Fruit fly (Drosophila melanogaster) ovary, adult (tissue): Measurements from ENCODE around the gene CG16749.

Experiments
- CG17801 ChIP-seq: fragments of 200-800 bp; optimal IDR thresholded peaks from 2 replicates; lab custom pipeline; 2019; ENCODE audit warnings: missing biosample characterization, mild to moderate bottlenecking, missing genetic modification characterization, moderate library complexity; ENCODE audit not compliant: partially characterized antibody

CG16749 gene

DNA sequence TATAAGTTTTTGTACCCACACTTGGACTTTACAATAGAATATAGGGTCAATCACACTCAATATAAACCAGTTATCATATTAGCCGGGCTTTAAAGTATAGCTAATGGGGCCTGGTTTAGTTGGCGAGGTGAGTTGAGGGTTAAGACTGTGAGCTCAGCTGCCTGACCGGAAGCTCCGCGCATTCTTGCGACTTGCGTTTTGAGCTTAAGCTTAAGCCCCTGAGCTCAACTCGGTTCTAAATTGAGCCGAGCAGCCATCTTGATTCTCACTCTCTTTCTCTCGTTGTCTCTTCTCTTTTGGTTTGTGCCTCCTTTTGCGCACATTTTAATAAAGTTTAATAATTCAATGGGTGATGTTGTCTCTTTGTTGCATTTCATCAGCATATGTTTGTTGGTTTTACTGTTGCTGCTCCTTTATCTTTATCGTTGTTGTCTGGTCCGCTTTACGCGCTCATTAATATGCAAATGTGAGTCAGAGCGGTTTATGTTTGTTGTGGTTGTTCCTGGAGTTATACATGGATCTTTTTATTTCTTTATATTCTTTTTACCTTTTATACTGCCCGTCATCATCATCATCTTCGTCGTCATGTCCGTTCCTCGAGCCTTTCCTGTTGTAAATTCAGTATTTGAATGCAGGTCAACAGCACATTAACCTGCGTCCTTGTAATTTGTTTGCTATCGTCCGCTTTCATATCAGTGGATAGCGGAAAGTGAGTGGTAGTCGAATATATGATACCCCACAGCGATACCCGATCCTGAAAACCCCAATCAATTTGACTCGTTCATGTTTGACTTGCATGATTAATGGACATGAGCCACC, 19.1 kb upstream of the CG16749 start:
- TF ChIP-seq CG17801, result no peak

DNA sequence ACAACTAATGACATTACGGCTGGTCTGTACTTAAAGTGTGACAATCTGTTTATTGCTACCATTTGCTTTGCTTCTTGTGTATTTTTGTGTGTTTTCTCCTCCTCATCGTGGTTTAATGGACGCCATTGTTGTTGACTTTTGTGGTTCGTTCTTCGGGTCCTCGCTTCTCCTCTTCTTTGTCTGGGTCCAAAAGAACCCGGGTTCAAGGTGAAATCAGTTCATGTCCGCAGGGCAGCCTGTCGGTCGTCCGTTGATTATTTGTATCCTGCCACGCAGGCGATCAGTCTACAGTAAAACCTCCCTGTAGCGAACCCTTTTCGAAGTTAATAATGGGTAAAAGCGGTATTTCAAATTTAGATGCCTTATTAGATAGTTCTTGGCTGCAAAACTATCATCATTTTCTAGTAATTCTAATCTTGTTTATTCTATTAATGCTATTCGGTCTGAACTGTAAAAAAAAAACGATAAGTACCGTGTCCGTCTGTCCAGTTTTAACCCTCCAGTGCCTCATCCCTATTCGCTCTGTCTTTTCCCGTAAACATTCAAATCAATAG, 17.7 kb upstream of the CG16749 start:
- no peak for TF ChIP-seq CG17801

DNA sequence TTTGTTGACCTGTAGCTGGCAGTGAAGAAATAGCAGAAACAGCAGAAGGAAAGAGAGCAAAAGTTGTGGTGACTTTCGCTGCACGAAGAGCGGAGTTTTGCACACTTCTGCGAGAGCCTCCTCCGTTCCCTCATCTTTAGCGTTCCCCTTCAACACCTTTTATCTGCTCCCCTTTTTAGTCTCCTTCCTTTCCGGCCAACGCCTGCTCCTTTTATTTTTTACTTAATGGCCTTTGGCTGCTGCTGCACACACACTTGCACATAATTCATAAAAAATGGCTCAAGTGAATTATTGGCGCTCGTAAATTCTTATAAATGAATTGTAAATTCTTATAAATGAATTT, 16.7 kb upstream of the CG16749 start:
- TF ChIP-seq CG17801, result no peak

DNA sequence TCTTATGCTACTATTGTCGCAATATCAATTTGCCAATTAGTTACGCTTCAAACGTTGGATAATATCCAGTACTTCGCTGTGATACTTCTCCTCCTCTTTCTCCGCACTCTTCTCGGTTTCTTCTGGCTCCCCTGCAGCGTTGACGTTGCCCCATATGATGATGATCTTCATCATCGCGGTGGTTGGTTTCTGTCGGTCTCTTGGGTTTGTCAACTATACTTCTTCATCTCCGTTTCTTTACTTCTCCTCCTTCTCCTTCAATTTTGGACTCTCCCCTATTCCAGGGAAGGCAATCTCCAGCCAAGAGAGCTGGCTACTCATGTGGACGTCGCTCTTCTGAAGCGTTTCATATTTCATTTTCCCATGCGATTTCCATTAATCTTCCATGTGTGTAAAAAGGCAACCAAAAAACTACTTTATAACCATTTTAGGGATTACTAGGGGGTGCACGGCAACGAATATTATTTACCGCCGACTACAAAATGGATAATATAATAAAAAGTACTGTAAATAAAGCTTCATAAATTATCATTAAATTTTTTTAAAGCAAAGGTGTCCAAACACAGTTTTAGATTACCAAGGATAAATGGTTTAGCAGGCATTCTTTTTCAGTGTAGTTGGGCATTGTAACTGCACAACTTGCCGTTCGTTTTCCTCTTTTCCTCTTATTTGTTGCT, 16.2 kb upstream of the CG16749 start:
- TF ChIP-seq CG17801, result peak; percentile 57

DNA sequence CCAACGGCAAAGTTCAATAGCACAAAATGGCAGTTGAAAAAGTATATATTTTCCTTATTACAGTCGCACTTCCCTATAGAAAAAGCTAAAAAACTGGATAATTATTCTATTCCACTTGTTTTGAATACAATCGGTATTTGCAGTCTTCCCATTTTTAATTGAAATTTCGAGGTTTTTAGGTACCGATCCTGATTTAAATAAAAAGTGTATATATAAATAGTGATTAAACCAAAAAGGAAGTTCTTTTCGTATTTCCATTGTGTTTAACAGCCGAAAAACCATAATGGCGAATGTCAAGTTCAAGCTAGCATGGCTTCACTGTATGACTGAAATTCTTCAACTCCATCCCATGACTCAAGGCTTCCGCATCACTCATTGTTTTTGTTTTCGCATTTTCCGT, 14.9 kb upstream of the CG16749 start:
- no peak for TF ChIP-seq CG17801

DNA sequence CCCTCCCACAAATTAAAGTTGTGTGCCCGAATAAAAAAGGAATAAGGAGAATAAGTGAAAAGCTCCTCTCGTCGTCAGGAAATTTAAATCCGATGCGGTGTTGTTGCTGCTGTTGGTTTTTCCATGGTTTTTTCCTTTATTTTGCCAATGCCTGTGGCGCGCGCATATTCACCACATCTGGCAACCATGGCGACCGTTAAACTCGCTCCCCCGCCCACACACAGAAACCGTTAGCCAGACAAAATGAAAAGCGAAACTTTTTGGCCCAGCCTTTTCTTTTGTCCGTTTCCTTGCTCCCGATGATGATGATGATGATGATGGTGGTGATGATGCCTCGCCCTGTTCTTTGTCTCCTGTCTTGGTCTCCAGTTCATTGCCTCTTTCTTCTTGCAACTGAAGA, 14.2 kb upstream of the CG16749 start:
- no peak for TF ChIP-seq CG17801

DNA sequence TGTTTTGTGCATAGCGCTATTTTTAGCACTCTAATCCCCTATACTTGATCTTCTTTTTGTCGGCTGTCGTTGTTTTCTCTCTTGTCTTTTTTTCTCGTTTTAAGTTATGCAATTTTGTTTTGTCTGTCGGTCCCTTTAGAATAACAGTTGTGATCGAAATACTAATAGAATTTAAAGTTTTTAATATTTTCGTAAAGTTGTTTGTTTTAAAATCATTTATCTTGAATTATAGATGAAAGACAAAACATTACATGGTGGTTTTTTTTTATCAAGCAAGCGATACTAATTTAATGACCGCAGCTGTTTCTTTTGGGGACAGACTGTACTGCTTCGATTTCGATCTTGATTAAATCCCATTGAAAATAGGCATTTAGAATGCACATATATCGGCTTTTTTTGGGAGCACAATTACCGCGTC, 13.1 kb upstream of the CG16749 start:
- no peak for TF ChIP-seq CG17801

DNA sequence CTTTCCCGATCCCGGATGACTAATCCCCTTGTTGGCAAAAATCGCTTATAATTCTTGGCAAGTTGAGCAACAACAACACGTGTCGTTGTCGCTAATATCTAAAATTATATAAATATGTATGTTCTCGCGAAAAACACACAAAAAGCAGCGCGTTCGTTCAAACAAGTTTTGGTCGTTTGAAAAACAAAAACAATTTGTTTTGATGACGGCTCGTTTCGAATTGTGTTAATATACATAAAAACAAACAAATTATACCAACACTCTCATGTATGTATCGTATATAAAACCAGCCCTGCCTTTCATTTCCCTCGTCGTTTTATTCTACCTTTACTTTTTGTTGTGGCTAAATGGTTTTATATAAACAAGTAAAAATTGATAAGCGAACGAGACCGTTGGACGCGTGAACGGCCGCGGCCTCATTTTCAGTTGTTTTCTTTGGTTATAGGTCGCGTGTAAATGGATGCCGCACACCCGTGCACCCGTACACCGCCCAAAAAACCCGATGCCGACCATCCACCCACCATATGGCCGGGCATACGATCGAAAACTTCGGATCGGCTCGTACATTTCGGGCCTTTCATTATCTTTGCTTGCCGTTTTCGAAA, 12.6 kb upstream of the CG16749 start:
- peak; percentile 46 for TF ChIP-seq CG17801

DNA sequence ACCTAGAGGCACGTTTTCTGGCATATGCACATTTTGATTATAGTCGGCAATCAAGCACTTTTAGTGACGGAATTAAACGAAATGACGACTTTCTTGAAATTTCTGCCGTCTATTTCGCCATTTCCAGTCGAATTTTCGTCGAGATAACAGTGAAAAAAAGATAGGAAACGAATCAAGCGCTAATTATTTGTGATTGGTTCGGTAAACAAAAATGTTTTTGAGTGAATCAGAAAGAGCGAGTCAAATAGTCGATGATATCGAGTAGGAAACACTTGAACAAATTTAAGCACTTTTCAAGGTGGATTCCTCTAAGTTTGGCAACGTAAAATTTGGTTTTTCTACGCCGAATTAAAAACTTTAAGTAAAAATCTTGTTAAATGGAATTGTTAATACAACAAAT, 12.0 kb upstream of the CG16749 start:
- peak; percentile 27 for TF ChIP-seq CG17801

DNA sequence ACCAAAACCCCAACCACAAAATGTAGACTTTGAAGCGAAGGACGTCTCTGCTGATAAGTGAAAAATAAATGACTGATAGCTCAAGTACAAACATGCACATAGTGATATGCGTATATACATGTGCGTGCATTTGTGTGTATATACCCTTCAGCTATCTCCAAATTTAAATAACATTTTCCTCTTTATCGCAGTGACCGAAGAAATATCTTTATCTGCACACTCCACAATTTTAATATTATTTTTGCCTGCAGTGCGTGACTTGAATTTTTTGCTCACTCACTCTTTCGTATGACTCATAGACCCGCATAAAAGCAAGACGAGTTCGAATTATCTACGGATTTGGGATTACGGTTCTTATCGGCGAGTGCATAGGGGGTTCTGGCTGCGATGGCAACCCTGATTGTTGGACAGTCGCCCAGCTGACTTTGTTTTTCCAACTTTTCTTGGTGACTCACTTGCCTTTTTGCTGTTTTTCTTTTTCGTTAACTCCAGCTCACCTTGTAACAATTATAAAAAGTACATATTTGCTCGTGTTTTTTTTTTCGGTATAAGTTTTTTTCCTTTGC, 11.4 kb upstream of the CG16749 start:
- TF ChIP-seq CG17801, result no peak

DNA sequence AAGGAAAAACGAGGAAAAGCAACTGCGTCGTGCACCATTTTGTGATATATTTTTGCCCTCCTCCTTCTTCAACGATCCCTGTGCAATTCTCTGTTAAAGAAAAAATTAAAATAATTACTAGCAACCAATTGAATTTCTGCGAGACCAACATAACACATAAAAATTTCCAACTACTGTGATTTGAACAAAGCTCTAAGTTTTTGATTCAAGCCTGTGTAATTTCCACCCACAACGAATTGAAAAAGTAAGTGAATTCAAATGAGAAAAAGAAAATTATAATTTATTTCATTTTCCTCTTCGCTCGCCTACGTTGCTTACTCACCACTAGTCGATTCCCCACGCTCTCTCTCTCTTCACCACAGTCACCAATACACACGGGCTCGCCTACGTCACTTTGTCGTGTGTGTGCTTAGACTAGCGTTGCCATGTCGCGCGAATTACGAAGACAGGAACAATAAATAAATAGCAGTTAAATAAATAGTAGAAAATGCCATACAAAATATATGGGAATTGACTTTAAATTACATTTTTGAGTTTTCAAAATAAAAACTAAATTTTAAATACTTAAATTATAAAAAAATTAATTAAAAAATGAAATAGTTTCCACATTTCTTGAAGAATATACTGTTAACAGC, 10.7 kb upstream of the CG16749 start:
- no peak for TF ChIP-seq CG17801

DNA sequence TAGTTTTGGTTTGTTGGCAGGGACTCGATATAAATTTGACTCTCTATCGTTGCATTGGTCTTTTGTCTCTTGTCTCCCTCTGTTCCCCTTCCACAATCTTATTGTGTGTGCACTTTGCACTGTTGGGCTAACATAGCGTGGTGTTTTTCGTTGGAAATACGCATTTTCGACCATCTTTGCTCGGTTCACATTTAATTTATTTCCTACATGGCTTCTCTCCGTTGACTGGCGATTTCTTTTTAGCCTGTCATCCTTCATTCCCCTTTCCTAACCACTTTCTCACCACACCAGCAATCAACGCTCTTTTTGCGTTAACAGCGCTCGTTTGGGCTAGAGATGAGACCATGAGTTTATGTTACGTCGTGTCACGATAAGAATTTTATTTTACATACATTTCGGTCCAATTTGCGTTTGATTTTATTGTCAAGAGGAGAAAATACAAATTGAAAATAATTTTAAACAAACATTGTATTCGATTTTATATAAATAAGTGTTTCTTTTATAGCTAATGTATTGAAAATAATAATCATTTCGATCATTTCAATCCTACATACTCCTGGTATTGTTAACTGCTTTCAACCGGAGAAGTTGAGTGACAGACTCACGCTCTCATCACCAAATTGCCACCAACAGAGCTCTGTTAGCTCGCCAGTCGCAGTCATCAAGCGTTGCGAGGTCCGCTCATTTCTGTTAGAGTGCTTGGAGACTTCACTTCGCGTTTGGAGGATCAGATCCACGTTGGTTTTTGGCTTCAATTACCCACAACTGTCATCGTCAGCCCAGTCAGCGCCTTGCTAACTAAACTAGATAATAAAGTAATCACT, 9.7 kb upstream of the CG16749 start:
- peak; percentile 90 for TF ChIP-seq CG17801

DNA sequence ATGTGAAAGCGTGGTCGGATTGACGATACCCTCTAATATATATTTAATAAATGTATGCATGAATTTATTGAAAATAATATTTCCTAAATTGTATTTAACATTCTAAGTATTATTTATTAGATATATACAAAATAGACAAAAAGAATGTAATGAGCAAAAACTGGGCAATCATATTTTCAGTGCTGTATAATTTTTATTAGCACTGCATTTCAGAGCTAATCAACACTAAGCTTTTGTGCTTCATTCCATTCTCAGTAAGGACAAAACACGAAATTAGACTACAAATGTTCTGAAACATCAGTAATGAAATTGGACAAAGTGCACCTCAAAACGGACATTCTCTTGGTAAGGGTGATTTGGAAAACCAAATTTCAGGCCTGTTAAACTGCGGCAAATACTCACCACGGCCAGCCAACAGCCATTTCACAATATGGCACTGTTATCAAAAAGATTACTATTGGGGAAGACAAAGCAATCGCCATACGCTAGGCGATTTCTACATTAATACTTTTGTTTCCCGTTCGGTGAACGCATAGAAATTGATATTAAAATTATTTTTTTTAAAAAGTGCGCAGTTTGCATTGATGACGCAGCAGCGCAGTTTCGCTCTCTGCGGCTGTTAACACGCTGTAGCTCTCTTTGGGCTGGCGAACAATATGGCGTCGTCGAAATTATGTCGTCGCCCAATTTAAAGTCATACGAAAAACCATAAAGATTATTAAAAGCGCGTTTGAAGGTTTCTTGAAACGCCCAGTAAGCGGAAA, 8.9 kb upstream of the CG16749 start:
- peak; percentile 89 for TF ChIP-seq CG17801

DNA sequence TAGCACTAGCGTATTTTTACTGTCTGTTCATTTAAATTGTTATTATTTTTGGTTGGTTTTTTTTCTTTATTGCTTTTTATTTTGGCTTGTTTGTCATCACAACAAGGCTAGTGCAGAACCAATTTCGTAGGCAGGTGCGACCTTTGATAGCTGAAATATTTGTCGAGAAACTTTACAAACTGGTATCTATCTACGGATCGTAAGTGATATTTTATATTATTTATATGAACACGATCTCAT, 8.3 kb upstream of the CG16749 start, which contains the start of gene drn:
Gene drn (plus strand): TSS at position 141 of the 240 bp plus-strand sequence.
- no peak for TF ChIP-seq CG17801
